Worm (Caenorhabditis elegans) whole organism, L4 larva: ENCODE measurements around the gene afmd-1.
"Not testable (repeated sequence)": the region's sequence is repeated elsewhere in the genome, so short reads cannot be mapped to it uniquely, and the experiment has no call there.

Source experiments
- ceh-28 ChIP-seq: fragments of 150-350 bp; optimal IDR thresholded peaks from 2 replicates; lab custom pipeline; 2014; ENCODE audit warnings: missing biosample characterization, missing genetic modification reagents, missing genetic modification characterization
- egl-43 ChIP-seq: fragments of 200-800 bp; sonication (Bioruptor generic); IDR thresholded peaks from 2 replicates; pipeline ENCODE4 v1.3.6; 2022; ENCODE audit warnings: missing genetic modification reagents, missing genetic modification characterization, missing compliant biosample characterization
- fkh-10 ChIP-seq: fragments of 150-350 bp; optimal IDR thresholded peaks from 2 replicates; lab custom pipeline; 2014; ENCODE audit warnings: missing biosample characterization, missing genetic modification reagents, missing genetic modification characterization
- hif-1 ChIP-seq, 2 experiments: sonication (generic microtip); optimal IDR thresholded peaks; 2 replicates each; lab custom pipeline; 2016 to 2017; ENCODE audit warnings: missing compliant biosample characterization in 2 of 2, missing genetic modification characterization in 2 of 2, missing genetic modification reagents in 2 of 2, missing genotype in 2 of 2, mild to moderate bottlenecking in 1 of 2
- hlh-11 ChIP-seq: fragments of 200-800 bp; sonication (Bioruptor generic); optimal IDR thresholded peaks from 2 replicates; lab custom pipeline; 2018; ENCODE audit warnings: mild to moderate bottlenecking, missing genetic modification characterization, missing compliant biosample characterization
- lin-13 ChIP-seq: fragments of 150-350 bp; optimal IDR thresholded peaks from 2 replicates; lab custom pipeline; 2014; ENCODE audit warnings: missing biosample characterization, missing genetic modification reagents, missing genetic modification characterization
- lin-15B ChIP-seq: fragments of 150-350 bp; sonication (generic microtip); optimal IDR thresholded peaks from 3 replicates; lab custom pipeline; 2014; ENCODE audit warnings: missing biosample characterization, missing genetic modification characterization
- madf-5 ChIP-seq, 2 experiments: fragments of 200-800 bp; sonication (Bioruptor generic); IDR thresholded peaks; 2 replicates each; pipeline ENCODE4 v1.3.6; 2022; ENCODE audit warnings: missing compliant biosample characterization in 2 of 2, missing genetic modification characterization in 2 of 2
- mdl-1 ChIP-seq, 2 experiments: fragments of 150-350 bp in 1 of 2; sonication (generic microtip) in 1 of 2; optimal IDR thresholded peaks; 2 replicates each; lab custom pipeline; 2014 to 2017; ENCODE audit warnings: missing biosample characterization in 2 of 2, missing genetic modification characterization in 2 of 2
- nhr-10 ChIP-seq: fragments of 150-350 bp; optimal IDR thresholded peaks from 2 replicates; lab custom pipeline; 2014; ENCODE audit warnings: missing biosample characterization, missing genetic modification characterization
- snpc-4 ChIP-seq: fragments of 150-350 bp; optimal IDR thresholded peaks from 2 replicates; lab custom pipeline; 2014; ENCODE audit warnings: missing biosample characterization, missing genetic modification characterization
- unc-62 ChIP-seq, 3 experiments: fragments of 150-350 bp in 1 of 3; sonication (generic microtip); optimal IDR thresholded peaks in 2 of 3; peaks in 1 of 3; 1 replicate in 1 of 3; 2 replicates in 2 of 3; lab custom pipeline; 2014 to 2017; ENCODE audit warnings: missing biosample characterization in 3 of 3, missing genetic modification characterization in 3 of 3, missing genetic modification reagents in 3 of 3, missing genotype in 1 of 3
- zag-1 ChIP-seq: fragments of 150-350 bp; optimal IDR thresholded peaks from 2 replicates; lab custom pipeline; 2014; ENCODE audit warnings: missing biosample characterization, missing genetic modification characterization
- zfp-3 ChIP-seq: fragments of 200-800 bp; sonication (Bioruptor generic); conservative IDR thresholded peaks from 2 replicates; pipeline ENCODE4 v1.3.6; 2022; ENCODE audit warnings: missing genetic modification reagents, missing genetic modification characterization, missing compliant biosample characterization

- not testable (repeated sequence) for TF ChIP-seq zag-1 (tag; lab: Kevin White, UChicago); unc-62 (GFP tag; optimal IDR thresholded peaks at IDR 0.05 in 1 of 2; lab: Kevin White, UChicago); unc-62 (tag; optimal IDR thresholded peaks at IDR 0.05; lab: Kevin White, UChicago); snpc-4 (tag; lab: Kevin White, UChicago); lin-13 (GFP tag; lab: Kevin White, UChicago); fkh-10 (GFP tag; lab: Kevin White, UChicago); nhr-10 (tag; lab: Kevin White, UChicago); mdl-1 (tag; optimal IDR thresholded peaks at IDR 0.05; lab: Kevin White, UChicago); ceh-28; hlh-11 (tag; lab: Kevin White, UChicago); zfp-3 (GFP tag; lab: Robert Waterston, UW); madf-5 (GFP tag; IDR thresholded peaks at IDR 0.05; lab: Robert Waterston, UW); egl-43; hif-1 (tag; optimal IDR thresholded peaks at IDR 0.05; lab: Kevin White, UChicago); lin-15B (tag; lab: Kevin White, UChicago)
These were observed 10.7 kb downstream of the afmd-1 start, which contains the start of gene C06E4.5 for ce11 chrIV:7254690-7255089.
